Worm (Caenorhabditis elegans) whole organism, L3 larva: ENCODE measurements around the gene rab-35.

Experiments used
- hmg-11 ChIP-seq: sonication (generic microtip); optimal IDR thresholded peaks from 2 replicates; lab custom pipeline; 2016; ENCODE audit warnings: missing genetic modification characterization, missing compliant biosample characterization
- lin-39 ChIP-seq: fragments of 150-350 bp; optimal IDR thresholded peaks from 2 replicates; lab custom pipeline; 2018; ENCODE audit warnings: missing biosample characterization, missing genetic modification reagents, missing genetic modification characterization
- nfya-1 ChIP-seq: sonication (generic microtip); optimal IDR thresholded peaks from 2 replicates; lab custom pipeline; 2017; ENCODE audit warnings: missing genetic modification characterization, mild to moderate bottlenecking, missing compliant biosample characterization, antibody characterized with exemption, moderate library complexity; ENCODE audit not compliant: insufficient read depth
- nhr-12 ChIP-seq: fragments of 150-350 bp; optimal IDR thresholded peaks from 2 replicates; lab custom pipeline; 2014; ENCODE audit warnings: missing biosample characterization, missing genetic modification characterization
- nhr-28 ChIP-seq: fragments of 150-350 bp; optimal IDR thresholded peaks from 2 replicates; lab custom pipeline; 2014; ENCODE audit warnings: missing biosample characterization, missing genetic modification characterization
- zag-1 ChIP-seq: fragments of 150-350 bp; optimal IDR thresholded peaks from 2 replicates; lab custom pipeline; 2014; ENCODE audit warnings: missing biosample characterization, missing genetic modification characterization
- ztf-4 ChIP-seq: fragments of 150-350 bp; optimal IDR thresholded peaks from 2 replicates; lab custom pipeline; 2014; ENCODE audit warnings: missing biosample characterization, missing genetic modification characterization

DNA sequence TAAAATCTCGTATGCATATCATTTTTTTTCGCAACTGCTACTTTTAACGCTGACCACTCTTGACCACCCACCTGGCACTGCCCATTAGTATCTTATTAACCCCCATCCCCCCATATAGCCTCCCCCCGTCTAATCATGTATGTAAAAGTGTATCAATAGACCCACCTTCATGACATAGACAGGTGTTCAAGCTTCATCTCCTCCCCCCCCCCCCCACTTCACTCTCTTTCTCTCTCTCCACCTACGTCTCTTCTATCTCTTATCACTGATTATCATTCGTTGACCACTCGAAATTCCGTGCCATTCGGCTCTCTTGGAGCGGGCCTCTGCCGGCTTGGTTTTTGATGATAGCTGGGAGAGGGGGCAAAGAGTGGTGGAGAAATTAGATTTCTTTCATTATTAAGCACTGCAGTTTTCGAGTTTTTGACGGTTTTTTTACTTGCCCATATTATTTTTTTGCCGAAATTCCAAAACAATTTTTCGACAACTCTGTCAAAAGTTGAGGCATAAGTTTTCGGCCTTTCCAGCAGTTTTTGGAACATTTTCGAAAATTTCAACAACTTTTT lies 44.5 kb upstream of the rab-35 start:
- TF ChIP-seq ztf-4 = no peak
- TF ChIP-seq nhr-28 = no peak
- TF ChIP-seq zag-1 (tag; lab: Kevin White, UChicago) = no peak
- TF ChIP-seq hmg-11 (tag; lab: Kevin White, UChicago) = no peak
- TF ChIP-seq nfya-1 (tag; lab: Kevin White, UChicago) = no peak
- no peak for TF ChIP-seq nhr-12
- TF ChIP-seq lin-39 (tag; lab: Kevin White, UChicago) = peak; percentile 12
